Worm (Caenorhabditis elegans) whole organism, late embryonic: ENCODE data around the gene clec-3.
A peak's percentile ranks its signal among the peaks of the same experiment; 100 is the strongest.

Experiments used
- C08G9.2 ChIP-seq: sonication (generic microtip); optimal IDR thresholded peaks from 2 replicates; lab custom pipeline; 2016; ENCODE audit warnings: mild to moderate bottlenecking, missing genetic modification characterization, moderate library complexity, missing compliant biosample characterization
- K02D7.2 ChIP-seq: sonication (generic microtip); optimal IDR thresholded peaks from 2 replicates; lab custom pipeline; 2017; ENCODE audit warnings: mild to moderate bottlenecking, missing genetic modification characterization, missing compliant biosample characterization
- T23F11.4 ChIP-seq: fragments of 200-800 bp; sonication (Bioruptor generic); optimal IDR thresholded peaks from 2 replicates; lab custom pipeline; 2018; ENCODE audit warnings: mild to moderate bottlenecking, missing genetic modification characterization, missing compliant biosample characterization
- ama-1 ChIP-seq: fragments of 150-350 bp; optimal IDR thresholded peaks from 2 replicates; lab custom pipeline; 2014
- ceh-19 ChIP-seq: fragments of 200-800 bp; sonication (Bioruptor generic); optimal IDR thresholded peaks from 2 replicates; lab custom pipeline; 2018; ENCODE audit warnings: mild to moderate bottlenecking, missing genetic modification characterization, missing compliant biosample characterization
- ceh-2 ChIP-seq: sonication (generic microtip); optimal IDR thresholded peaks from 2 replicates; lab custom pipeline; 2016; ENCODE audit warnings: missing genotype, missing genetic modification characterization, missing compliant biosample characterization
- ceh-22 ChIP-seq: sonication (generic microtip); optimal IDR thresholded peaks from 2 replicates; lab custom pipeline; 2017; ENCODE audit warnings: missing biosample characterization, missing genetic modification characterization
- ceh-24 ChIP-seq: sonication (generic microtip); optimal IDR thresholded peaks from 2 replicates; lab custom pipeline; 2016; ENCODE audit warnings: mild to moderate bottlenecking, missing genetic modification characterization, missing compliant biosample characterization
- ceh-30 ChIP-seq: fragments of 150-350 bp; optimal IDR thresholded peaks from 2 replicates; lab custom pipeline; 2014; ENCODE audit warnings: missing biosample characterization, missing genetic modification characterization
- ceh-31 ChIP-seq: sonication (generic microtip); optimal IDR thresholded peaks from 2 replicates; lab custom pipeline; 2016; ENCODE audit warnings: missing genetic modification characterization, missing compliant biosample characterization
- ceh-34 ChIP-seq: sonication (generic microtip); optimal IDR thresholded peaks from 2 replicates; lab custom pipeline; 2016; ENCODE audit warnings: mild to moderate bottlenecking, missing genetic modification characterization, missing compliant biosample characterization
- ceh-48 ChIP-seq: sonication (generic microtip); optimal IDR thresholded peaks from 2 replicates; lab custom pipeline; 2016; ENCODE audit warnings: missing genetic modification characterization, inconsistent platforms, missing compliant biosample characterization
- dmd-4 ChIP-seq: sonication (generic microtip); optimal IDR thresholded peaks from 2 replicates; lab custom pipeline; 2016; ENCODE audit warnings: borderline replicate concordance, missing genetic modification characterization, missing compliant biosample characterization
- elt-4 ChIP-seq: sonication (generic microtip); optimal IDR thresholded peaks from 2 replicates; lab custom pipeline; 2016; ENCODE audit warnings: missing genetic modification characterization, missing compliant biosample characterization
- fax-1 ChIP-seq: sonication (generic microtip); optimal IDR thresholded peaks from 2 replicates; lab custom pipeline; 2016; ENCODE audit warnings: missing genotype, missing genetic modification characterization, missing compliant biosample characterization
- fkh-10 ChIP-seq: fragments of 150-350 bp; optimal IDR thresholded peaks from 2 replicates; lab custom pipeline; 2014; ENCODE audit warnings: missing biosample characterization, missing genetic modification reagents, missing genetic modification characterization
- hlh-6 ChIP-seq: sonication (generic microtip); optimal IDR thresholded peaks from 2 replicates; lab custom pipeline; 2016; ENCODE audit warnings: missing genotype, missing genetic modification characterization, missing compliant biosample characterization
- hlh-8 ChIP-seq: sonication (generic microtip); optimal IDR thresholded peaks from 2 replicates; lab custom pipeline; 2016; ENCODE audit warnings: missing genotype, missing genetic modification characterization, missing compliant biosample characterization
- madf-2 ChIP-seq: sonication (generic microtip); optimal IDR thresholded peaks from 2 replicates; lab custom pipeline; 2017; ENCODE audit warnings: missing genetic modification characterization, missing compliant biosample characterization
- nfya-1 ChIP-seq: sonication (generic microtip); optimal IDR thresholded peaks from 2 replicates; lab custom pipeline; 2017; ENCODE audit warnings: missing genetic modification characterization, mild to moderate bottlenecking, missing compliant biosample characterization, antibody characterized with exemption, moderate library complexity
- nhr-11 ChIP-seq: fragments of 150-350 bp; optimal IDR thresholded peaks from 2 replicates; lab custom pipeline; 2014; ENCODE audit warnings: missing biosample characterization, missing genetic modification characterization
- npax-4 ChIP-seq: sonication (generic microtip); optimal IDR thresholded peaks from 2 replicates; lab custom pipeline; 2016; ENCODE audit warnings: missing genetic modification characterization, missing compliant biosample characterization
- pag-3 ChIP-seq: sonication (generic microtip); optimal IDR thresholded peaks from 2 replicates; lab custom pipeline; 2016; ENCODE audit warnings: missing compliant biosample characterization, missing genetic modification characterization, borderline replicate concordance
- pros-1 ChIP-seq: fragments of 150-350 bp; optimal IDR thresholded peaks from 2 replicates; lab custom pipeline; 2014; ENCODE audit warnings: missing biosample characterization, missing genetic modification reagents, missing genetic modification characterization
- sox-2 ChIP-seq: fragments of 200-800 bp; sonication (Bioruptor generic); IDR thresholded peaks from 2 replicates; pipeline ENCODE4 v1.3.6; 2022; ENCODE audit warnings: missing genetic modification reagents, missing genetic modification characterization, missing compliant biosample characterization
- syd-9 ChIP-seq: sonication (generic microtip); optimal IDR thresholded peaks from 2 replicates; lab custom pipeline; 2016; ENCODE audit warnings: mild to moderate bottlenecking, missing genetic modification characterization, moderate library complexity, missing compliant biosample characterization
- tbx-2 ChIP-seq: sonication (generic microtip); optimal IDR thresholded peaks from 2 replicates; lab custom pipeline; 2016; ENCODE audit warnings: missing genetic modification characterization, missing compliant biosample characterization
- tbx-7 ChIP-seq: sonication (generic microtip); optimal IDR thresholded peaks from 2 replicates; lab custom pipeline; 2016; ENCODE audit warnings: missing genotype, missing genetic modification characterization, missing compliant biosample characterization
- ttx-3 ChIP-seq: sonication (generic microtip); optimal IDR thresholded peaks from 2 replicates; lab custom pipeline; 2016; ENCODE audit warnings: missing genetic modification reagents, missing genetic modification characterization, missing compliant biosample characterization
- unc-42 ChIP-seq: sonication (generic microtip); optimal IDR thresholded peaks from 2 replicates; lab custom pipeline; 2016; ENCODE audit warnings: missing genotype, missing genetic modification characterization, missing compliant biosample characterization
- unc-55 ChIP-seq: sonication (generic microtip); optimal IDR thresholded peaks from 2 replicates; lab custom pipeline; 2017; ENCODE audit warnings: missing biosample characterization, missing genetic modification reagents, missing genetic modification characterization
- ztf-16 ChIP-seq: sonication (generic microtip); optimal IDR thresholded peaks from 2 replicates; lab custom pipeline; 2017; ENCODE audit warnings: missing genetic modification characterization, missing compliant biosample characterization

Gene clec-3

ce11 chrII:3003667-3004066, 16.0 kb downstream of the clec-3 start, which contains the start of gene lido-11:
Gene lido-11 (plus strand): TSS chrII:3003967.
- TF ChIP-seq tbx-2 (tag; lab: Kevin White, UChicago) (no peak), nhr-11 (tag; lab: Kevin White, UChicago) (no peak), ceh-19 (no peak), ceh-48 (tag; lab: Kevin White, UChicago) (no peak), dmd-4 (tag; lab: Kevin White, UChicago) (no peak), ceh-34 (tag; lab: Kevin White, UChicago) (no peak), fax-1 (tag; lab: Kevin White, UChicago) (no peak), ceh-22 (no peak), ceh-24 (no peak), hlh-6 (tag; lab: Kevin White, UChicago) (no peak), ceh-31 (no peak), K02D7.2 (tag; lab: Kevin White, UChicago) (no peak), pros-1 (no peak)

- TF ChIP-seq ceh-2 (tag; lab: Kevin White, UChicago) (no peak), sox-2 (GFP tag; lab: Robert Waterston, UW) (no peak), pros-1 (no peak)
These were observed 17.5 kb downstream of the clec-3 start, which contains the start of gene lido-10 for ce11 chrII:3002211-3002610. Gene lido-10 (plus strand): TSS chrII:3002511.

- TF ChIP-seq syd-9 (tag; lab: Kevin White, UChicago) = no peak
- no peak for TF ChIP-seq madf-2 (tag; lab: Kevin White, UChicago)
- peak; percentile 90 for TF ChIP-seq ama-1 (lab: Kevin White, UChicago)
- no peak for TF ChIP-seq tbx-7 (tag; lab: Kevin White, UChicago)
These were observed 19.0 kb downstream of the clec-3 start, which contains the start of gene lido-9 for ce11 chrII:3000535-3001264. Gene lido-9 (plus strand): TSS chrII:3000768.

- no peak for TF ChIP-seq ttx-3
- no peak for TF ChIP-seq hlh-8 (tag; lab: Kevin White, UChicago)
- TF ChIP-seq T23F11.4 (GFP tag; lab: Kevin White, UChicago) = no peak
- TF ChIP-seq nfya-1 (tag; lab: Kevin White, UChicago) = no peak
- no peak for TF ChIP-seq fkh-10 (GFP tag; lab: Kevin White, UChicago)
- no peak for TF ChIP-seq ama-1 (lab: Kevin White, UChicago)
- TF ChIP-seq ceh-19 = no peak
- no peak for TF ChIP-seq unc-42 (tag; lab: Kevin White, UChicago)
- TF ChIP-seq syd-9 (tag; lab: Kevin White, UChicago) = no peak
- TF ChIP-seq ceh-30 = no peak
These were observed 21.8 kb downstream of the clec-3 start for ce11 chrII:2997828-2998441.

- no peak for TF ChIP-seq elt-4 (tag; lab: Kevin White, UChicago)
- no peak for TF ChIP-seq fax-1 (tag; lab: Kevin White, UChicago)
- TF ChIP-seq npax-4 (tag; lab: Kevin White, UChicago) = no peak
- no peak for TF ChIP-seq ztf-16
- TF ChIP-seq pag-3 (tag; lab: Kevin White, UChicago) = no peak
- TF ChIP-seq unc-55 (GFP tag; lab: Kevin White, UChicago) = no peak
- no peak for TF ChIP-seq T23F11.4 (GFP tag; lab: Kevin White, UChicago)
- TF ChIP-seq C08G9.2 = no peak
These were observed 23.0 kb downstream of the clec-3 start, which contains the start of gene lido-8 for ce11 chrII:2996721-2997120. Gene lido-8 (plus strand): TSS chrII:2997021.
